Fruit fly (Drosophila melanogaster) whole organism, pupa: ENCODE measurements around the gene Cpr76Bb.

Experiments
- CG10348 ChIP-seq: fragments of 200-800 bp; sonication (Bioruptor generic); IDR thresholded peaks from 2 replicates; pipeline ENCODE4 v1.3.6; 2022; ENCODE audit warnings: missing biosample characterization, missing genetic modification characterization
- CG12605 ChIP-seq: fragments of 200-800 bp; sonication (Bioruptor generic); IDR thresholded peaks from 2 replicates; pipeline ENCODE4 v1.3.6; 2022; ENCODE audit warnings: missing biosample characterization, missing genetic modification characterization
- CG13204 ChIP-seq: fragments of 200-800 bp; sonication (Bioruptor generic); optimal IDR thresholded peaks from 2 replicates; lab custom pipeline; 2018; ENCODE audit warnings: missing biosample characterization, mild to moderate bottlenecking, missing genetic modification characterization, moderate library complexity
- CG14655 ChIP-seq: fragments of 200-800 bp; sonication (Bioruptor generic); optimal IDR thresholded peaks from 3 replicates; lab custom pipeline; 2017; ENCODE audit warnings: mild to moderate bottlenecking, missing biosample characterization, missing genetic modification reagents, missing genetic modification characterization
- CG15710 ChIP-seq: fragments of 200-800 bp; sonication (Bioruptor generic); optimal IDR thresholded peaks from 2 replicates; lab custom pipeline; 2018; ENCODE audit warnings: missing biosample characterization, mild to moderate bottlenecking, missing genetic modification characterization, moderate library complexity
- CG17806 ChIP-seq: fragments of 200-800 bp; sonication (Bioruptor generic); optimal IDR thresholded peaks from 2 replicates; lab custom pipeline; 2018; ENCODE audit warnings: missing biosample characterization, mild to moderate bottlenecking, missing genetic modification characterization, moderate library complexity
- CG32121 ChIP-seq: fragments of 200-800 bp; sonication (Bioruptor generic); IDR thresholded peaks from 2 replicates; pipeline ENCODE4 v1.3.6; 2022; ENCODE audit warnings: missing biosample characterization, missing genetic modification characterization
- CG34367 ChIP-seq: fragments of 200-800 bp; sonication (Bioruptor generic); optimal IDR thresholded peaks from 2 replicates; lab custom pipeline; 2018; ENCODE audit warnings: missing biosample characterization, mild to moderate bottlenecking, missing genetic modification characterization
- CG4496 ChIP-seq: fragments of 200-800 bp; sonication (Bioruptor generic); IDR thresholded peaks from 3 replicates; pipeline ENCODE4 v1.3.6; 2022; ENCODE audit warnings: missing biosample characterization, missing genetic modification characterization
- CG8159 ChIP-seq: fragments of 200-800 bp; sonication (Bioruptor generic); optimal IDR thresholded peaks from 3 replicates; lab custom pipeline; 2018; ENCODE audit warnings: missing biosample characterization, mild to moderate bottlenecking, missing genetic modification characterization, moderate library complexity
- CG8301 ChIP-seq: fragments of 200-800 bp; sonication (Bioruptor generic); optimal IDR thresholded peaks from 2 replicates; lab custom pipeline; 2018; ENCODE audit warnings: missing biosample characterization, mild to moderate bottlenecking, missing genetic modification characterization
- CG9948 ChIP-seq: fragments of 200-800 bp; sonication (Bioruptor generic); optimal IDR thresholded peaks from 2 replicates; lab custom pipeline; 2018; ENCODE audit warnings: missing biosample characterization, mild to moderate bottlenecking, missing genetic modification characterization, moderate library complexity
- D1 ChIP-seq: fragments of 200-800 bp; sonication (Bioruptor generic); optimal IDR thresholded peaks from 2 replicates; lab custom pipeline; 2018; ENCODE audit warnings: missing biosample characterization, mild to moderate bottlenecking, missing genetic modification characterization, moderate library complexity
- EcR ChIP-seq: fragments of 200-800 bp; sonication (Bioruptor generic); optimal IDR thresholded peaks from 3 replicates; lab custom pipeline; 2019; ENCODE audit warnings: missing biosample characterization, missing genetic modification characterization, mild to moderate bottlenecking, moderate library complexity, missing genetic modification reagents
- Ets98B ChIP-seq: fragments of 200-800 bp; sonication (Bioruptor generic); IDR thresholded peaks from 2 replicates; pipeline ENCODE4 v1.3.6; 2022; ENCODE audit warnings: missing biosample characterization, missing genetic modification characterization
- Pif1A ChIP-seq: fragments of 200-800 bp; sonication (Bioruptor generic); optimal IDR thresholded peaks from 3 replicates; lab custom pipeline; 2016; ENCODE audit warnings: missing biosample characterization, missing genetic modification characterization
- Pif1B ChIP-seq: fragments of 200-800 bp; sonication (Bioruptor generic); optimal IDR thresholded peaks from 3 replicates; lab custom pipeline; 2016; ENCODE audit warnings: missing biosample characterization, missing genetic modification characterization
- Snoo ChIP-seq: fragments of 200-800 bp; sonication (Bioruptor generic); optimal IDR thresholded peaks from 3 replicates; lab custom pipeline; 2017; ENCODE audit warnings: missing biosample characterization, mild to moderate bottlenecking, missing genetic modification characterization, inconsistent platforms
- fd96Ca ChIP-seq: fragments of 200-800 bp; sonication (Bioruptor generic); IDR thresholded peaks from 3 replicates; pipeline ENCODE4 v1.3.6; 2022; ENCODE audit warnings: missing biosample characterization, missing genetic modification characterization
- gl ChIP-seq: fragments of 200-800 bp; sonication (Bioruptor generic); optimal IDR thresholded peaks from 2 replicates; lab custom pipeline; 2018; ENCODE audit warnings: missing biosample characterization, mild to moderate bottlenecking, missing genetic modification characterization
- rn ChIP-seq: fragments of 200-800 bp; sonication (Bioruptor generic); IDR thresholded peaks from 2 replicates; pipeline ENCODE4 v1.3.6; 2022; ENCODE audit warnings: missing biosample characterization, missing genetic modification characterization

Gene Cpr76Bb

DNA sequence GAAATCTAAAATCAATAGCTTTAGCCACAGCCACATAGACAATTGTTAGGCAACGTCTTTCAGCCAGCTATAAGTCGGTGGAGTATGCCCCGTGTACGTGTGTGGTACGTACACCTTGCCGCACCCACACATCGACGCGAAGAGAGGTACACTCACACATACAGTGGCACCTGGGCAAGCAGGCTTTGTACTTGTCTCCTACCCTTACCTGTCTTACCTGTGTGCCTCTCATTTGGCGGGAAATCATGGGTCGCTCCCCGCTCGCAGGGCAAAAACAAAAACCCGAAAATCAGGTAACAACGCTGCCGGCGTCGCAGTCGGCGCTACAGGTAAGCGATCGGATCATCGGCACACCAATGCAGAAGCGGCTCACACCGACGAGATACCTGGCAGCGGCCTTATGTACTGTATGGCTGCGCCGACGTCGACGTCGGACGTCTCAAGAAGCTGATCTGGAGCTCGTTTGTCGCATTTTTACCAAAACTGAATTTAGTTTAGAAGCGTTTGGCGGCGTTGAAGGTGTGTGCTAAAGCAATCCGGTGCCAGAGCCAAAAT is 42.8 kb downstream of the Cpr76Bb start:
- TF ChIP-seq CG12605 (GFP tag; lab: Robert Waterston, UW) (peak; percentile 30; the same call in 1 of the 2 replicates), fd96Ca (GFP tag; lab: Robert Waterston, UW) (no peak; the same call in 2 of the 3 replicates), CG8301 (tag; lab: Kevin White, UChicago) (no peak), D1 (tag; lab: Kevin White, UChicago) (no peak), CG13204 (GFP tag; lab: Kevin White, UChicago) (no peak), Pif1B (GFP tag; lab: Kevin White, UChicago) (no peak), CG9948 (tag; lab: Kevin White, UChicago) (no peak), rn (GFP tag; lab: Robert Waterston, UW) (no peak), gl (tag; lab: Kevin White, UChicago) (no peak), CG8159 (tag; lab: Kevin White, UChicago) (no peak), CG15710 (no peak), CG17806 (tag; lab: Kevin White, UChicago) (no peak), CG34367 (tag; lab: Kevin White, UChicago) (no peak), Snoo (tag; lab: Kevin White, UChicago) (no peak), EcR (peak; percentile 82), CG10348 (GFP tag; lab: Robert Waterston, UW) (no peak)
- TF ChIP-seq, all 21 proteins: peak for 2

DNA sequence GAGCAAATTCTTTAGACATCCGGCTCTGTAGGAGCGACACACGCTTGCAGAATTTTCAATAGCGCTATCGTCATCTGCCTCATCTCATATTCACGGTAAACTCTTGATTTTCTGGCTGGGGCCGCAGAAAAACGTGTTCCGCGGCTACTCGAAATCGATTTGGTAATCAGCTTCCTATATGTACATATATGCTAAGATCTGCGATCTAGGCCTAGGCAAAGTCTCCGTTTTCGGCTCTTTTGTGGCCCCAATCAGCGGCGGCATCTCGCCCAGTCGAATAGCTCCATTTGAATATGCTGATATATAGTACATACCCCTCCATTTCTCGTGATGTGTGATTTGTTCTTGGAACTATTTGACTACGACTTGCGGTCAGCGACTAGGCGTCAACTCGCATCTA is 43.6 kb downstream of the Cpr76Bb start:
- TF ChIP-seq CG4496 (GFP tag; lab: Robert Waterston, UW) (no peak), gl (tag; lab: Kevin White, UChicago) (no peak), Ets98B (no peak), fd96Ca (GFP tag; lab: Robert Waterston, UW) (no peak), CG8301 (tag; lab: Kevin White, UChicago) (no peak), EcR (no peak), rn (GFP tag; lab: Robert Waterston, UW) (no peak), CG13204 (GFP tag; lab: Kevin White, UChicago) (no peak), CG12605 (GFP tag; lab: Robert Waterston, UW) (no peak), D1 (tag; lab: Kevin White, UChicago) (no peak), Pif1A (GFP tag; lab: Kevin White, UChicago) (no peak), CG9948 (tag; lab: Kevin White, UChicago) (no peak), CG8159 (tag; lab: Kevin White, UChicago) (no peak), CG34367 (tag; lab: Kevin White, UChicago) (no peak)

DNA sequence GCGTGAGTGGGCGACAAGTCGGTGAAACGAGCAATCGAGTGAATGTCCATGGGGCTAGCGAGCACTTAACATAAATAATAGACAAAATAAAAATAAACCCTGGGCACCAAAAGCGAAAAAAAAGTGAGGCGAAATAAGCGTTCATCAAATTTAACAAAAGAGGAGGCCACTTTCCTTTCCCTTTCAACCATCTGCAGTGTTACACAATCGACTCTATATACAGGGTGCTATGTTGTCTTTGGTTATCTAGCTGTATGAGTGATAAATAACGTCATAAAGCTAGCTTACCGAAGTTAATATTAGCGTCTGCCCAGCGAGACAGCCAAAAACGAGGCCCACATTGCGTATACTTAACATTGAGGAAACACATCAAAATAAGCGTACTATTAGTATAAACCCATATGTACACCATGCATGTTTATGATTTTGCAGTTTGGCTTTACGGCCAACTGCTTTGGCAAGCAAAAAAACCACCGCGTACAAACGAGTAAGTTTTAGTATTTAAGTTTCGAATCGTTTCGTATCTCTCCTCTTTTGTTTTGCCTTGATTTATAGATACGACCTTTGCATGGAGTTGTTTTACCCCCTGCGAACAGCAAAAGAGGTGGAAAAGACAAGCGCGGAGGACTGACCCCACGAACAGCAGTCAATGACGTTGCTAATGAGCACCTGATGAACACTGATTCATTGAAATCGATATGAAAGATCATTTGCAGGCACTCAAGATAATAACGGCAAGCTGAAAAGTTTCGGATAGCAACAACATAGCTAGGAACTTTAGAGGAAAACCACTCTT is 45.7 kb downstream of the Cpr76Bb start:
- TF ChIP-seq EcR: peak; percentile 14
- no peak for TF ChIP-seq fd96Ca (GFP tag; lab: Robert Waterston, UW)

DNA sequence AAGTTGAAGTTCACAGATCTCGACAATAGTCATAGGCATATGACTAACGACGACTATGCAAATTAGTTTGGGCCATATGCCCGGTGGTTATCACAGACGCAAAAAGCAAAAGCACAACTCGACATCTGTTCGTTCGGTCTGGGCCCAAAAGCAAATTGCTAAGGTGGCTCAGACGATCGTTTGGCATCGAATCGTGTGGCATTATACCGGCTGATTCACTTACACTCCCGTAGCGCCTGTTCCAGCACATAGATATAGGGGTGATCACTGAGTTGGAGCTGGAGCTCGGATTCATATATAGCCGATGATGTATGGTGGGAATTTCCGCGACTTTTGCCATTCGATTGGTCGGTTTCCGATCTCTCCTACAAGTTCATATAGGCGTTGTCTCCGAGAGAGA is 46.7 kb downstream of the Cpr76Bb start:
- TF ChIP-seq CG8301 (tag; lab: Kevin White, UChicago) (no peak), D1 (tag; lab: Kevin White, UChicago) (no peak), gl (tag; lab: Kevin White, UChicago) (no peak), CG10348 (GFP tag; lab: Robert Waterston, UW) (no peak), CG34367 (tag; lab: Kevin White, UChicago) (no peak), EcR (no peak), CG32121 (GFP tag; lab: Robert Waterston, UW) (no peak), CG14655 (GFP tag; lab: Kevin White, UChicago) (no peak), Ets98B (no peak), CG8159 (tag; lab: Kevin White, UChicago) (no peak), CG4496 (GFP tag; lab: Robert Waterston, UW) (no peak), rn (GFP tag; lab: Robert Waterston, UW) (no peak), Pif1B (GFP tag; lab: Kevin White, UChicago) (no peak), CG17806 (tag; lab: Kevin White, UChicago) (no peak), CG9948 (tag; lab: Kevin White, UChicago) (no peak), Snoo (tag; lab: Kevin White, UChicago) (no peak), CG12605 (GFP tag; lab: Robert Waterston, UW) (no peak), fd96Ca (GFP tag; lab: Robert Waterston, UW) (no peak), CG15710 (no peak)
- TF ChIP-seq, all 21 proteins: peak for 0

DNA sequence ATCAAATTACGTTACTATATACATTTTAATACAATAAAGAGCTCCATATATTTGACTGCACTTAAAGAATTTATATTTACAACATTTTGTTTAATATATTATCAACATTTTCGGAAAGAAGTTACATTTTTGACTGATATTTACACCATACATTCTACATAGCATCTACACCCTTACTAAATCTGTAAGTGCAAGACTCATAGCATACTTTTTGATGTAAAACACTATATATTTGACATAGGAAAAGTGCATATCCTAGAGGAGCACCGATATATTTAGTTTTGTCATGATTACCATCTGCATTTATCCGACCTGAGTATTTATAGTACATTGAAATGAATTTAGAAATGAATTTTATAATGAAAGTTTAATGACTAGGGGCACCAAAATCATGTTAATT is 49.5 kb downstream of the Cpr76Bb start:
- no peak for TF ChIP-seq CG8159 (tag; lab: Kevin White, UChicago)
- no peak for TF ChIP-seq fd96Ca (GFP tag; lab: Robert Waterston, UW)
- no peak for TF ChIP-seq D1 (tag; lab: Kevin White, UChicago)
- TF ChIP-seq Pif1A (GFP tag; lab: Kevin White, UChicago): no peak
- no peak for TF ChIP-seq gl (tag; lab: Kevin White, UChicago)
- no peak for TF ChIP-seq CG4496 (GFP tag; lab: Robert Waterston, UW)
- TF ChIP-seq CG17806 (tag; lab: Kevin White, UChicago): no peak
- TF ChIP-seq CG34367 (tag; lab: Kevin White, UChicago): no peak
- no peak for TF ChIP-seq CG14655 (GFP tag; lab: Kevin White, UChicago)
- no peak for TF ChIP-seq Ets98B
- no peak for TF ChIP-seq CG32121 (GFP tag; lab: Robert Waterston, UW)
- TF ChIP-seq CG12605 (GFP tag; lab: Robert Waterston, UW): no peak
- no peak for TF ChIP-seq EcR
- no peak for TF ChIP-seq Snoo (tag; lab: Kevin White, UChicago)
